Fruit fly (Drosophila melanogaster) whole organism, prepupa: ENCODE results near the gene Fum2.
A peak's percentile ranks its signal among the peaks of the same experiment; 100 is the strongest.

ENCODE experiments used
- Blimp-1 ChIP-seq: fragments of 200-800 bp; sonication (Bioruptor generic); optimal IDR thresholded peaks from 3 replicates; lab custom pipeline; 2017; ENCODE audit warnings: missing biosample characterization, missing genetic modification characterization, mild to moderate bottlenecking, moderate library complexity, missing genetic modification reagents
- CG10631 ChIP-seq: fragments of 200-800 bp; sonication (Bioruptor generic); optimal IDR thresholded peaks from 2 replicates; lab custom pipeline; 2016; ENCODE audit warnings: missing biosample characterization, missing genetic modification characterization
- CG11294 ChIP-seq: fragments of 200-800 bp; sonication (Bioruptor generic); IDR thresholded peaks from 2 replicates; pipeline ENCODE4 v1.3.6; 2022; ENCODE audit warnings: missing biosample characterization, missing genetic modification characterization
- CG11762 ChIP-seq: fragments of 200-800 bp; sonication (Bioruptor generic); optimal IDR thresholded peaks from 3 replicates; lab custom pipeline; 2016; ENCODE audit warnings: missing biosample characterization, missing genetic modification characterization; ENCODE audit not compliant: insufficient read depth
- CG11902 ChIP-seq: fragments of 200-800 bp; sonication (Bioruptor generic); optimal IDR thresholded peaks from 3 replicates; lab custom pipeline; 2016; ENCODE audit warnings: missing biosample characterization, missing genetic modification characterization
- CG15336 ChIP-seq: fragments of 200-800 bp; sonication (Bioruptor generic); IDR thresholded peaks from 2 replicates; pipeline ENCODE4 v1.3.6; 2022; ENCODE audit warnings: missing biosample characterization, missing genetic modification characterization
- CG1621 ChIP-seq: fragments of 200-800 bp; sonication (Bioruptor generic); optimal IDR thresholded peaks from 3 replicates; lab custom pipeline; 2018; ENCODE audit warnings: missing biosample characterization, mild to moderate bottlenecking, missing genetic modification characterization
- CG31627 ChIP-seq: fragments of 200-800 bp; sonication (Bioruptor generic); optimal IDR thresholded peaks from 3 replicates; lab custom pipeline; 2016; ENCODE audit warnings: missing biosample characterization, missing genetic modification characterization
- CG32006 ChIP-seq: fragments of 200-800 bp; sonication (Bioruptor generic); optimal IDR thresholded peaks from 3 replicates; lab custom pipeline; 2017; ENCODE audit warnings: missing biosample characterization, mild to moderate bottlenecking, missing genetic modification characterization
- CG34406 ChIP-seq: fragments of 200-800 bp; sonication (Bioruptor generic); optimal IDR thresholded peaks from 3 replicates; lab custom pipeline; 2016; ENCODE audit warnings: missing biosample characterization, missing genetic modification characterization
- CG3919 ChIP-seq: fragments of 200-800 bp; sonication (Bioruptor generic); optimal IDR thresholded peaks from 3 replicates; lab custom pipeline; 2016; ENCODE audit warnings: missing biosample characterization, missing genetic modification characterization
- CG4318 ChIP-seq: fragments of 200-800 bp; sonication (Bioruptor generic); optimal IDR thresholded peaks from 3 replicates; lab custom pipeline; 2017; ENCODE audit warnings: missing biosample characterization, mild to moderate bottlenecking, missing genetic modification characterization
- CG6163 ChIP-seq: fragments of 200-800 bp; sonication (Bioruptor generic); IDR thresholded peaks from 3 replicates; pipeline ENCODE4 v1.3.6; 2022; ENCODE audit warnings: missing biosample characterization, missing genetic modification characterization
- CG6276 ChIP-seq: fragments of 200-800 bp; sonication (Bioruptor generic); optimal IDR thresholded peaks from 2 replicates; lab custom pipeline; 2017; ENCODE audit warnings: missing biosample characterization, mild to moderate bottlenecking, missing genetic modification characterization
- CG6792 ChIP-seq: fragments of 200-800 bp; sonication (Bioruptor generic); optimal IDR thresholded peaks from 3 replicates; lab custom pipeline; 2016; ENCODE audit warnings: missing biosample characterization, missing genetic modification characterization
- CG6808 ChIP-seq: fragments of 200-800 bp; sonication (Bioruptor generic); optimal IDR thresholded peaks from 3 replicates; lab custom pipeline; 2017; ENCODE audit warnings: missing biosample characterization, missing genetic modification characterization, mild to moderate bottlenecking, moderate library complexity, missing genetic modification reagents
- CG6854 ChIP-seq: fragments of 200-800 bp; sonication (Bioruptor generic); optimal IDR thresholded peaks from 2 replicates; lab custom pipeline; 2017; ENCODE audit warnings: missing biosample characterization, mild to moderate bottlenecking, missing genetic modification characterization
- CG7368 ChIP-seq: fragments of 200-800 bp; sonication (Bioruptor generic); optimal IDR thresholded peaks from 3 replicates; lab custom pipeline; 2016; ENCODE audit warnings: missing biosample characterization, missing genetic modification characterization
- CG8319 ChIP-seq: fragments of 200-800 bp; sonication (Bioruptor generic); optimal IDR thresholded peaks from 3 replicates; lab custom pipeline; 2016; ENCODE audit warnings: missing biosample characterization, missing genetic modification characterization
- CG9139 ChIP-seq: fragments of 200-800 bp; sonication (Bioruptor generic); optimal IDR thresholded peaks from 3 replicates; lab custom pipeline; 2017; ENCODE audit warnings: missing biosample characterization, mild to moderate bottlenecking, missing genetic modification characterization
- Eip75B ChIP-seq: fragments of 200-800 bp; sonication (Bioruptor generic); optimal IDR thresholded peaks from 3 replicates; lab custom pipeline; 2016; ENCODE audit warnings: missing biosample characterization, missing genetic modification characterization
- Eip78C ChIP-seq: fragments of 200-800 bp; sonication (Bioruptor generic); peaks from one replicate; lab custom pipeline; 2016; ENCODE audit warnings: missing biosample characterization, missing genetic modification characterization
- Eip93F ChIP-seq: fragments of 200-800 bp; sonication (Bioruptor generic); optimal IDR thresholded peaks from 2 replicates; lab custom pipeline; 2016; ENCODE audit warnings: missing biosample characterization, mild to moderate bottlenecking, missing genetic modification characterization
- Ets21C ChIP-seq: fragments of 200-800 bp; sonication (Bioruptor generic); optimal IDR thresholded peaks from 3 replicates; lab custom pipeline; 2016; ENCODE audit warnings: missing biosample characterization, missing genetic modification characterization
- Ets96B ChIP-seq: fragments of 200-800 bp; optimal IDR thresholded peaks from 2 replicates; lab custom pipeline; 2019; ENCODE audit warnings: missing biosample characterization, mild to moderate bottlenecking, missing genetic modification characterization, moderate library complexity
- Gug ChIP-seq: fragments of 200-800 bp; sonication (Bioruptor generic); IDR thresholded peaks from 2 replicates; pipeline ENCODE4 v1.3.6; 2022; ENCODE audit warnings: missing biosample characterization, missing genetic modification characterization
- Hr38 ChIP-seq: sonication (Bioruptor generic); optimal IDR thresholded peaks from 2 replicates; lab custom pipeline; 2016; ENCODE audit warnings: missing biosample characterization, missing genetic modification characterization
- Hr39 ChIP-seq: fragments of 200-800 bp; sonication (Bioruptor generic); optimal IDR thresholded peaks from 2 replicates; lab custom pipeline; 2016; ENCODE audit warnings: missing biosample characterization, missing genetic modification characterization
- Hr4 ChIP-seq: fragments of 200-800 bp; sonication (Bioruptor generic); optimal IDR thresholded peaks from 3 replicates; lab custom pipeline; 2016; ENCODE audit warnings: missing biosample characterization, missing genetic modification characterization
- Lpt ChIP-seq: fragments of 200-800 bp; sonication (Bioruptor generic); optimal IDR thresholded peaks from 3 replicates; lab custom pipeline; 2016; ENCODE audit warnings: missing biosample characterization, missing genetic modification characterization
- Met ChIP-seq: fragments of 200-800 bp; sonication (Bioruptor generic); optimal IDR thresholded peaks from 3 replicates; lab custom pipeline; 2016; ENCODE audit warnings: missing biosample characterization, missing genetic modification characterization
- OdsH ChIP-seq: fragments of 200-800 bp; sonication (Bioruptor generic); optimal IDR thresholded peaks from 3 replicates; lab custom pipeline; 2016; ENCODE audit warnings: missing biosample characterization, missing genetic modification characterization
- Smox ChIP-seq: fragments of 200-800 bp; sonication (Bioruptor generic); optimal IDR thresholded peaks from 3 replicates; lab custom pipeline; 2016; ENCODE audit warnings: missing biosample characterization, missing genetic modification characterization
- Sox102F ChIP-seq: fragments of 200-800 bp; sonication (Bioruptor generic); optimal IDR thresholded peaks from 2 replicates; lab custom pipeline; 2016; ENCODE audit warnings: missing biosample characterization, mild to moderate bottlenecking, missing genetic modification characterization
- Sox15 ChIP-seq: fragments of 200-800 bp; sonication (Bioruptor generic); optimal IDR thresholded peaks from 3 replicates; lab custom pipeline; 2016; ENCODE audit warnings: missing biosample characterization, missing genetic modification characterization
- achi ChIP-seq: fragments of 200-800 bp; sonication (Bioruptor generic); optimal IDR thresholded peaks from 3 replicates; lab custom pipeline; 2016; ENCODE audit warnings: missing biosample characterization, missing genetic modification characterization
- acj6 ChIP-seq: fragments of 200-800 bp; sonication (Bioruptor generic); optimal IDR thresholded peaks from 3 replicates; lab custom pipeline; 2016; ENCODE audit warnings: missing biosample characterization, missing genetic modification characterization
- cyc ChIP-seq: fragments of 200-800 bp; sonication (Bioruptor generic); optimal IDR thresholded peaks from 3 replicates; lab custom pipeline; 2016; ENCODE audit warnings: missing biosample characterization, missing genetic modification characterization
- dac ChIP-seq: fragments of 200-800 bp; sonication (Bioruptor generic); optimal IDR thresholded peaks from 2 replicates; lab custom pipeline; 2017; ENCODE audit warnings: missing biosample characterization, mild to moderate bottlenecking, missing genetic modification characterization
- dsx ChIP-seq: fragments of 200-800 bp; optimal IDR thresholded peaks from 3 replicates; lab custom pipeline; 2019; ENCODE audit warnings: missing biosample characterization, mild to moderate bottlenecking, missing genetic modification characterization, moderate library complexity; ENCODE audit not compliant: poor library complexity, severe bottlenecking
- eg ChIP-seq: fragments of 200-800 bp; sonication (Bioruptor generic); IDR thresholded peaks from 3 replicates; pipeline ENCODE4 v1.3.6; 2022; ENCODE audit warnings: missing biosample characterization, missing genetic modification characterization
- fd85E ChIP-seq: fragments of 200-800 bp; sonication (Bioruptor generic); optimal IDR thresholded peaks from 3 replicates; lab custom pipeline; 2016; ENCODE audit warnings: missing biosample characterization, missing genetic modification characterization
- fkh ChIP-seq: fragments of 200-800 bp; sonication (Bioruptor generic); optimal IDR thresholded peaks from 3 replicates; lab custom pipeline; 2017; ENCODE audit warnings: missing biosample characterization, mild to moderate bottlenecking, missing genetic modification characterization, moderate library complexity
- lz ChIP-seq: fragments of 200-800 bp; sonication (Bioruptor generic); optimal IDR thresholded peaks from 3 replicates; lab custom pipeline; 2016; ENCODE audit warnings: missing biosample characterization, missing genetic modification characterization
- net ChIP-seq: fragments of 200-800 bp; sonication (Bioruptor generic); optimal IDR thresholded peaks from 3 replicates; lab custom pipeline; 2016; ENCODE audit warnings: missing biosample characterization, missing genetic modification characterization
- pdm3 ChIP-seq: fragments of 200-800 bp; sonication (Bioruptor generic); optimal IDR thresholded peaks from 3 replicates; lab custom pipeline; 2016; ENCODE audit warnings: missing biosample characterization, missing genetic modification characterization
- salr ChIP-seq, 2 experiments: fragments of 200-800 bp; sonication (Bioruptor generic); optimal IDR thresholded peaks; 3 replicates each; lab custom pipeline; 2016 to 2018; ENCODE audit warnings: missing biosample characterization in 2 of 2, missing genetic modification characterization in 2 of 2, mild to moderate bottlenecking in 1 of 2
- spab ChIP-seq: fragments of 200-800 bp; sonication (Bioruptor generic); optimal IDR thresholded peaks from 2 replicates; lab custom pipeline; 2017; ENCODE audit warnings: missing biosample characterization, mild to moderate bottlenecking, missing genetic modification characterization, missing genetic modification reagents
- ss ChIP-seq, 2 experiments: fragments of 200-800 bp; sonication (Bioruptor generic); optimal IDR thresholded peaks; 2 replicates in 1 of 2; 3 replicates in 1 of 2; lab custom pipeline; 2017 to 2018; ENCODE audit warnings: mild to moderate bottlenecking in 2 of 2, missing biosample characterization in 2 of 2, missing genetic modification characterization in 2 of 2, moderate library complexity in 1 of 2
- svp ChIP-seq: fragments of 200-800 bp; sonication (Bioruptor generic); peaks from one replicate; lab custom pipeline; 2016; ENCODE audit warnings: missing biosample characterization, missing genetic modification characterization
- topi ChIP-seq: fragments of 200-800 bp; sonication (Bioruptor generic); optimal IDR thresholded peaks from 3 replicates; lab custom pipeline; 2016; ENCODE audit warnings: missing biosample characterization, missing genetic modification characterization
- vri ChIP-seq: fragments of 200-800 bp; sonication (Bioruptor generic); optimal IDR thresholded peaks from 3 replicates; lab custom pipeline; 2016; ENCODE audit warnings: missing biosample characterization, mild to moderate bottlenecking, missing genetic modification characterization

Fum2 gene

dm6 chrX:6711295-6711694 lies 29.7 kb downstream of the Fum2 start:
- no peak for TF ChIP-seq fd85E
- peak; percentile 73 for TF ChIP-seq lz (GFP tag; lab: Kevin White, UChicago)
- peak; percentile 83 for TF ChIP-seq CG10631 (GFP tag; lab: Kevin White, UChicago)
- TF ChIP-seq Smox = peak; percentile 64
- peak; percentile 70 to 76 for TF ChIP-seq ss (GFP tag; optimal IDR thresholded peaks at IDR 0.05; lab: Kevin White, UChicago)
- TF ChIP-seq Sox15 (GFP tag; lab: Kevin White, UChicago) = peak; percentile 31
- TF ChIP-seq Hr39 (GFP tag; lab: Kevin White, UChicago) = peak; percentile 59
- TF ChIP-seq CG15336 (GFP tag; lab: Robert Waterston, UW) = peak; percentile 95
- TF ChIP-seq CG11294 (GFP tag; lab: Robert Waterston, UW) = peak; percentile 86
- peak; percentile 38 for TF ChIP-seq Ets21C
- TF ChIP-seq Eip78C (GFP tag; lab: Kevin White, UChicago) = peak; percentile 94
- TF ChIP-seq acj6 (GFP tag; lab: Kevin White, UChicago) = peak; percentile 79
- TF ChIP-seq CG9139 (GFP tag; lab: Kevin White, UChicago) = peak; percentile 65
- peak; percentile 90 for TF ChIP-seq CG6163
- peak; percentile 65 for TF ChIP-seq topi (GFP tag; lab: Kevin White, UChicago)
- peak; percentile 76 for TF ChIP-seq CG6792 (GFP tag; lab: Kevin White, UChicago)
- peak; percentile 78 for TF ChIP-seq Ets96B (tag; lab: Kevin White, UChicago)
- TF ChIP-seq Hr4 (GFP tag; lab: Kevin White, UChicago) = peak; percentile 93
- TF ChIP-seq CG8319 (GFP tag; lab: Kevin White, UChicago) = peak; percentile 54
- TF ChIP-seq Lpt (GFP tag; lab: Kevin White, UChicago) = peak; percentile 90
- peak; percentile 40 for TF ChIP-seq CG11902 (GFP tag; lab: Kevin White, UChicago)
- peak; percentile 66 for TF ChIP-seq CG11762 (GFP tag; lab: Kevin White, UChicago)
- TF ChIP-seq CG32006 (GFP tag; lab: Kevin White, UChicago) = peak; percentile 97
- peak; percentile 86 for TF ChIP-seq OdsH (GFP tag; lab: Kevin White, UChicago)
- peak; percentile 62 for TF ChIP-seq CG34406 (GFP tag; lab: Kevin White, UChicago)
- TF ChIP-seq net (GFP tag; lab: Kevin White, UChicago) = peak; percentile 88
- peak; percentile 78 for TF ChIP-seq CG7368
- peak; percentile 63 for TF ChIP-seq spab (GFP tag; lab: Kevin White, UChicago)
- peak; percentile 92 for TF ChIP-seq CG4318 (GFP tag; lab: Kevin White, UChicago)
- TF ChIP-seq Eip93F (GFP tag; lab: Kevin White, UChicago) = no peak
- TF ChIP-seq CG3919 (GFP tag; lab: Kevin White, UChicago) = peak; percentile 84
- peak; percentile 78 for TF ChIP-seq CG1621 (tag; lab: Kevin White, UChicago)
- TF ChIP-seq svp (GFP tag; lab: Kevin White, UChicago) = peak; percentile 71
- TF ChIP-seq Eip75B = peak; percentile 83
- TF ChIP-seq CG6276 (GFP tag; lab: Kevin White, UChicago) = peak; percentile 95
- peak; percentile 69 for TF ChIP-seq cyc (GFP tag; lab: Kevin White, UChicago)
- TF ChIP-seq dac (GFP tag; lab: Kevin White, UChicago) = peak; percentile 91
- peak; percentile 59 for TF ChIP-seq CG31627 (GFP tag; lab: Kevin White, UChicago)
- TF ChIP-seq Sox102F (GFP tag; lab: Kevin White, UChicago) = peak; percentile 64
- peak; percentile 88 for TF ChIP-seq Gug (GFP tag; lab: Robert Waterston, UW)
- peak; percentile 73 for TF ChIP-seq dsx
- peak; percentile 94 for TF ChIP-seq eg (GFP tag; lab: Robert Waterston, UW)
- peak; percentile 55 to 88 for TF ChIP-seq salr (GFP tag; optimal IDR thresholded peaks at IDR 0.05; lab: Kevin White, UChicago)
- peak; percentile 70 for TF ChIP-seq Met (GFP tag; lab: Kevin White, UChicago)
- TF ChIP-seq vri = peak; percentile 60
- peak; percentile 71 for TF ChIP-seq CG6808 (GFP tag; lab: Kevin White, UChicago)
- TF ChIP-seq achi (GFP tag; lab: Kevin White, UChicago) = peak; percentile 81
- no peak for TF ChIP-seq Blimp-1
- no peak for TF ChIP-seq Hr38
- peak; percentile 85 for TF ChIP-seq pdm3
- no peak for TF ChIP-seq CG6854 (GFP tag; lab: Kevin White, UChicago)
- TF ChIP-seq fkh = no peak
